Worm (Caenorhabditis elegans): ENCODE measurements around the gene srbc-62.

DNA sequence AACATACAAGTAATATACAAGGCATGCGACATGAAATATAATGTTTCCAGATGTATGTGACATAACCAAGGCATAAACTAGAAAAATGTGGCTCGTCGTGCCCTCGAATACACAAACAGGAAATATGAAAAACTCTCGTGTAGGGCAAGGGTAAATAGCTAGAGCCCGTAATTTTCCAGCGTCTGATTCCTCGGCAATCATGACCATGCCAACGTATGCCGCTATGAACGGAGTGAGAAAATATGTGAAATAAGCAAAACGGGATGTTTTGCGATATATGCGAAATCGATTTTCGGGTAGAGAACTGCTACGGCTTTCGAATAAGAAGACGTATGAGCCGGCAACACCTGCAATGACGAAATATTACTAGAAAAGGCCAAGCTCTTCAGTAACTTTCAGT lies 7.6 kb downstream of the srbc-62 start, which contains the start of gene scl-25:
- no peak for TF ChIP-seq ets-4 (tag; optimal IDR thresholded peaks at IDR 0.05)
- TF ChIP-seq pag-3 (tag; optimal IDR thresholded peaks at IDR 0.05; ENCODE audit: borderline replicate concordance) = no peak
- TF ChIP-seq pat-9 (tag; optimal IDR thresholded peaks at IDR 0.05) = no peak
- no peak for TF ChIP-seq lim-6 (tag; optimal IDR thresholded peaks at IDR 0.05)
- TF ChIP-seq unc-42 (tag; optimal IDR thresholded peaks at IDR 0.05) = no peak
- no peak for TF ChIP-seq C08G9.2 (tag; optimal IDR thresholded peaks at IDR 0.05)
- TF ChIP-seq odd-2 (tag; optimal IDR thresholded peaks at IDR 0.05) = no peak
- TF ChIP-seq nhr-11 (tag; optimal IDR thresholded peaks at IDR 0.05) = no peak
- TF ChIP-seq ama-1 (optimal IDR thresholded peaks at IDR 0.05) = no peak
